Worm (Caenorhabditis elegans) whole organism, young adult: Measurements from ENCODE around the gene nlp-48.

ENCODE experiments used
- lin-35 ChIP-seq, 3 experiments: fragments of 150-350 bp in 2 of 3; sonication (generic microtip) in 1 of 3; optimal IDR thresholded peaks; 2 replicates each; lab custom pipeline; 2014 to 2018; ENCODE audit warnings: missing biosample characterization in 3 of 3, missing genetic modification characterization in 3 of 3, missing genetic modification reagents in 3 of 3
- snpc-3.4 ChIP-seq: sonication (generic microtip); optimal IDR thresholded peaks from 2 replicates; lab custom pipeline; 2017; ENCODE audit warnings: missing genetic modification characterization, mild to moderate bottlenecking, missing compliant biosample characterization, antibody characterized with exemption, moderate library complexity, missing genotype, missing genetic modification reagents

- no peak for TF ChIP-seq lin-35 (GFP tag; optimal IDR thresholded peaks at IDR 0.05; lab: Kevin White, UChicago)
- no peak for TF ChIP-seq snpc-3.4
Measured at ce11 chrIII:9449831-9450230, 48.9 kb upstream of the nlp-48 start, which contains the start of gene F54C8.6.
